Worm (Caenorhabditis elegans) whole organism, late embryonic: ENCODE results near the gene die-1.
A peak's percentile ranks its signal among the peaks of the same experiment; 100 is the strongest.

Source experiments
- C08G9.2 ChIP-seq: sonication (generic microtip); optimal IDR thresholded peaks from 2 replicates; lab custom pipeline; 2016; ENCODE audit warnings: mild to moderate bottlenecking, missing genetic modification characterization, moderate library complexity, missing compliant biosample characterization
- K02D7.2 ChIP-seq: sonication (generic microtip); optimal IDR thresholded peaks from 2 replicates; lab custom pipeline; 2017; ENCODE audit warnings: mild to moderate bottlenecking, missing genetic modification characterization, missing compliant biosample characterization
- K09A11.1 ChIP-seq: sonication (generic microtip); optimal IDR thresholded peaks from 2 replicates; lab custom pipeline; 2017; ENCODE audit warnings: antibody characterized with exemption, mild to moderate bottlenecking, missing genetic modification characterization, missing compliant biosample characterization; ENCODE audit not compliant: insufficient read depth
- Y22D7AL.16 ChIP-seq: sonication (generic microtip); optimal IDR thresholded peaks from 2 replicates; lab custom pipeline; 2016; ENCODE audit warnings: missing genetic modification characterization, missing compliant biosample characterization
- ahr-1 ChIP-seq: sonication (generic microtip); optimal IDR thresholded peaks from 2 replicates; lab custom pipeline; 2016; ENCODE audit warnings: missing genetic modification characterization, missing compliant biosample characterization
- ceh-14 ChIP-seq: sonication (generic microtip); optimal IDR thresholded peaks from 2 replicates; lab custom pipeline; 2016; ENCODE audit warnings: missing genotype, missing genetic modification characterization, missing compliant biosample characterization
- ceh-18 ChIP-seq: sonication (generic microtip); optimal IDR thresholded peaks from 2 replicates; lab custom pipeline; 2016; ENCODE audit warnings: missing genetic modification characterization, missing compliant biosample characterization
- ceh-2 ChIP-seq: sonication (generic microtip); optimal IDR thresholded peaks from 2 replicates; lab custom pipeline; 2016; ENCODE audit warnings: missing genotype, missing genetic modification characterization, missing compliant biosample characterization
- ceh-22 ChIP-seq: sonication (generic microtip); optimal IDR thresholded peaks from 2 replicates; lab custom pipeline; 2017; ENCODE audit warnings: missing biosample characterization, missing genetic modification characterization
- ceh-24 ChIP-seq: sonication (generic microtip); optimal IDR thresholded peaks from 2 replicates; lab custom pipeline; 2016; ENCODE audit warnings: mild to moderate bottlenecking, missing genetic modification characterization, missing compliant biosample characterization
- ceh-30 ChIP-seq: fragments of 150-350 bp; optimal IDR thresholded peaks from 2 replicates; lab custom pipeline; 2014; ENCODE audit warnings: missing biosample characterization, missing genetic modification characterization
- ceh-45 ChIP-seq: fragments of 200-800 bp; sonication (Bioruptor generic); IDR thresholded peaks from 2 replicates; pipeline ENCODE4 v1.3.6; 2022; ENCODE audit warnings: missing genetic modification reagents, missing genetic modification characterization, missing compliant biosample characterization
- ceh-6 ChIP-seq: fragments of 200-800 bp; sonication (Bioruptor generic); optimal IDR thresholded peaks from 2 replicates; lab custom pipeline; 2018; ENCODE audit warnings: mild to moderate bottlenecking, missing genetic modification characterization, missing compliant biosample characterization
- dmd-4 ChIP-seq: sonication (generic microtip); optimal IDR thresholded peaks from 2 replicates; lab custom pipeline; 2016; ENCODE audit warnings: borderline replicate concordance, missing genetic modification characterization, missing compliant biosample characterization
- dve-1 ChIP-seq: sonication (generic microtip); optimal IDR thresholded peaks from 2 replicates; lab custom pipeline; 2017; ENCODE audit warnings: antibody characterized with exemption, mild to moderate bottlenecking, missing genetic modification characterization, missing compliant biosample characterization
- eyg-1 ChIP-seq: sonication (generic microtip); optimal IDR thresholded peaks from 2 replicates; lab custom pipeline; 2016; ENCODE audit warnings: missing genotype, missing genetic modification characterization, missing compliant biosample characterization
- fax-1 ChIP-seq: sonication (generic microtip); optimal IDR thresholded peaks from 2 replicates; lab custom pipeline; 2016; ENCODE audit warnings: missing genotype, missing genetic modification characterization, missing compliant biosample characterization
- fkh-10 ChIP-seq: fragments of 150-350 bp; optimal IDR thresholded peaks from 2 replicates; lab custom pipeline; 2014; ENCODE audit warnings: missing biosample characterization, missing genetic modification reagents, missing genetic modification characterization
- hlh-13 ChIP-seq: fragments of 200-800 bp; sonication (Bioruptor generic); optimal IDR thresholded peaks from 2 replicates; lab custom pipeline; 2018; ENCODE audit warnings: mild to moderate bottlenecking, missing genetic modification characterization, missing compliant biosample characterization
- hlh-15 ChIP-seq: sonication (generic microtip); optimal IDR thresholded peaks from 2 replicates; lab custom pipeline; 2016; ENCODE audit warnings: missing genetic modification characterization, missing compliant biosample characterization
- mec-3 ChIP-seq: sonication (generic microtip); optimal IDR thresholded peaks from 2 replicates; lab custom pipeline; 2016; ENCODE audit warnings: borderline replicate concordance, missing genetic modification characterization, missing compliant biosample characterization
- nfya-1 ChIP-seq: sonication (generic microtip); optimal IDR thresholded peaks from 2 replicates; lab custom pipeline; 2017; ENCODE audit warnings: missing genetic modification characterization, mild to moderate bottlenecking, missing compliant biosample characterization, antibody characterized with exemption, moderate library complexity
- odd-2 ChIP-seq: sonication (generic microtip); optimal IDR thresholded peaks from 2 replicates; lab custom pipeline; 2017; ENCODE audit warnings: antibody characterized with exemption, mild to moderate bottlenecking, missing genetic modification characterization, missing compliant biosample characterization
- pat-9 ChIP-seq: fragments of 200-800 bp; sonication (Bioruptor generic); optimal IDR thresholded peaks from 2 replicates; lab custom pipeline; 2018; ENCODE audit warnings: mild to moderate bottlenecking, missing genetic modification characterization, moderate library complexity, missing compliant biosample characterization
- pax-1 ChIP-seq: fragments of 150-350 bp; optimal IDR thresholded peaks from 2 replicates; lab custom pipeline; 2014; ENCODE audit warnings: missing biosample characterization, missing genetic modification characterization
- pha-4 ChIP-seq: fragments of 150-350 bp; optimal IDR thresholded peaks from 2 replicates; lab custom pipeline; 2018; ENCODE audit warnings: missing biosample characterization, missing genetic modification reagents, missing genetic modification characterization
- pros-1 ChIP-seq: fragments of 150-350 bp; optimal IDR thresholded peaks from 2 replicates; lab custom pipeline; 2014; ENCODE audit warnings: missing biosample characterization, missing genetic modification reagents, missing genetic modification characterization
- ref-2 ChIP-seq: sonication (generic microtip); optimal IDR thresholded peaks from 2 replicates; lab custom pipeline; 2016; ENCODE audit warnings: missing genetic modification characterization, missing compliant biosample characterization
- sox-2 ChIP-seq: fragments of 200-800 bp; sonication (Bioruptor generic); IDR thresholded peaks from 2 replicates; pipeline ENCODE4 v1.3.6; 2022; ENCODE audit warnings: missing genetic modification reagents, missing genetic modification characterization, missing compliant biosample characterization
- sox-4 ChIP-seq: sonication (generic microtip); optimal IDR thresholded peaks from 2 replicates; lab custom pipeline; 2017; ENCODE audit warnings: mild to moderate bottlenecking, missing genetic modification characterization, inconsistent platforms, missing compliant biosample characterization
- tbx-2 ChIP-seq: sonication (generic microtip); optimal IDR thresholded peaks from 2 replicates; lab custom pipeline; 2016; ENCODE audit warnings: missing genetic modification characterization, missing compliant biosample characterization
- tbx-7 ChIP-seq: sonication (generic microtip); optimal IDR thresholded peaks from 2 replicates; lab custom pipeline; 2016; ENCODE audit warnings: missing genotype, missing genetic modification characterization, missing compliant biosample characterization
- ttx-3 ChIP-seq: sonication (generic microtip); optimal IDR thresholded peaks from 2 replicates; lab custom pipeline; 2016; ENCODE audit warnings: missing genetic modification reagents, missing genetic modification characterization, missing compliant biosample characterization
- unc-42 ChIP-seq: sonication (generic microtip); optimal IDR thresholded peaks from 2 replicates; lab custom pipeline; 2016; ENCODE audit warnings: missing genotype, missing genetic modification characterization, missing compliant biosample characterization
- unc-55 ChIP-seq: sonication (generic microtip); optimal IDR thresholded peaks from 2 replicates; lab custom pipeline; 2017; ENCODE audit warnings: missing biosample characterization, missing genetic modification reagents, missing genetic modification characterization
- ztf-16 ChIP-seq: sonication (generic microtip); optimal IDR thresholded peaks from 2 replicates; lab custom pipeline; 2017; ENCODE audit warnings: missing genetic modification characterization, missing compliant biosample characterization

Gene die-1

ce11 chrII:10065472-10065871 lies 2.2 kb downstream of the die-1 start:
- no peak for TF ChIP-seq hlh-13 (GFP tag; lab: Kevin White, UChicago)
- TF ChIP-seq tbx-2 (tag; lab: Kevin White, UChicago): peak; percentile 4
- no peak for TF ChIP-seq ceh-18
- no peak for TF ChIP-seq C08G9.2 (tag; lab: Kevin White, UChicago)
- TF ChIP-seq odd-2: no peak
- no peak for TF ChIP-seq ceh-14 (tag; lab: Kevin White, UChicago)
- no peak for TF ChIP-seq ahr-1 (tag; lab: Kevin White, UChicago)
- peak; percentile 11 for TF ChIP-seq nfya-1 (tag; lab: Kevin White, UChicago)
- TF ChIP-seq ceh-6 (GFP tag; lab: Kevin White, UChicago): peak; percentile 42
- no peak for TF ChIP-seq ref-2 (tag; lab: Kevin White, UChicago)

- peak; percentile 85 for TF ChIP-seq unc-42 (tag; lab: Kevin White, UChicago)
- TF ChIP-seq K02D7.2 (tag; lab: Kevin White, UChicago): no peak
- TF ChIP-seq ceh-22 (tag; lab: Kevin White, UChicago): no peak
- no peak for TF ChIP-seq ceh-18
These were observed 7.2 kb downstream of the die-1 start, which contains the start of gene stg-1 for ce11 chrII:10060508-10060907. Gene stg-1 (minus strand): TSS chrII:10060660.

ce11 chrII:10056545-10057038 lies 11.1 kb downstream of the die-1 start, which contains the start of gene C18D1.2:
Gene C18D1.2 (plus strand): TSS chrII:10056988.
- TF ChIP-seq K09A11.1 (tag; lab: Kevin White, UChicago) (no peak), fkh-10 (GFP tag; lab: Kevin White, UChicago) (no peak), ahr-1 (tag; lab: Kevin White, UChicago) (no peak), C08G9.2 (tag; lab: Kevin White, UChicago) (no peak), ztf-16 (tag; lab: Kevin White, UChicago) (no peak), ceh-14 (tag; lab: Kevin White, UChicago) (no peak), pha-4 (no peak), ceh-30 (tag; lab: Kevin White, UChicago) (no peak), dmd-4 (tag; lab: Kevin White, UChicago) (no peak), sox-4 (tag; lab: Kevin White, UChicago) (no peak), tbx-7 (no peak), K02D7.2 (tag; lab: Kevin White, UChicago) (no peak), ceh-6 (GFP tag; lab: Kevin White, UChicago) (no peak), Y22D7AL.16 (tag; lab: Kevin White, UChicago) (no peak), ceh-45 (no peak), pax-1 (tag; lab: Kevin White, UChicago) (no peak), mec-3 (tag; lab: Kevin White, UChicago) (no peak), ttx-3 (no peak)

- TF ChIP-seq pat-9 (tag; lab: Kevin White, UChicago) (no peak), ceh-24 (no peak), pros-1 (tag; lab: Kevin White, UChicago) (no peak), odd-2 (no peak), unc-55 (GFP tag; lab: Kevin White, UChicago) (no peak), fax-1 (tag; lab: Kevin White, UChicago) (no peak), ceh-18 (no peak), hlh-15 (tag; lab: Kevin White, UChicago) (no peak), sox-2 (GFP tag; lab: Robert Waterston, UW) (no peak), eyg-1 (no peak), ceh-6 (GFP tag; lab: Kevin White, UChicago) (no peak), ceh-2 (tag; lab: Kevin White, UChicago) (no peak), nfya-1 (tag; lab: Kevin White, UChicago) (no peak), dve-1 (tag; lab: Kevin White, UChicago) (no peak)
These were observed 16.2 kb downstream of the die-1 start for ce11 chrII:10051485-10051884.
